Worm (Caenorhabditis elegans): ENCODE results near the gene che-6.

DNA sequence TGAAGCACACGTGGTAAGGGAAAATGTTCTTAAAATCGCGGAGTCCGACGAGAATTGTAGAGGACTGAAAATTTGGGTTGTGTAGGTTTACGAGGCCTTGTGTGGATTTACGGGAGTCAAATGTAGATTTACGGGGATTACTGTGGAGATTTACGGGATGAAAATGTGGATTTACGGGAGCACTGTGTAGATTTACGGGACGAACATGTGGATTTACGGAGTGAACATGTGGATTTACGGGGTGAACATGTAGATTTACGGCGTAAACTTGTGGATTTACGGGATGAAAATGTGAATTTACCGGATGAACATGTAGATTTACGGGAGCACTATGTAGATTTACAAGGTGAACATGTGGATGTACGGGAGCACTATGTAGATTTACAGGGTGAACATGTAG, 45.0 kb upstream of the che-6 start:
- TF ChIP-seq unc-62 (GFP tag; optimal IDR thresholded peaks at IDR 0.05) (no peak), unc-39 (tag; optimal IDR thresholded peaks at IDR 0.05) (no peak), zag-1 (tag; optimal IDR thresholded peaks at IDR 0.05) (no peak)

Measured in whole organism, L2 larva.